Fruit fly (Drosophila melanogaster): ENCODE measurements around the gene CG46301.

DNA sequence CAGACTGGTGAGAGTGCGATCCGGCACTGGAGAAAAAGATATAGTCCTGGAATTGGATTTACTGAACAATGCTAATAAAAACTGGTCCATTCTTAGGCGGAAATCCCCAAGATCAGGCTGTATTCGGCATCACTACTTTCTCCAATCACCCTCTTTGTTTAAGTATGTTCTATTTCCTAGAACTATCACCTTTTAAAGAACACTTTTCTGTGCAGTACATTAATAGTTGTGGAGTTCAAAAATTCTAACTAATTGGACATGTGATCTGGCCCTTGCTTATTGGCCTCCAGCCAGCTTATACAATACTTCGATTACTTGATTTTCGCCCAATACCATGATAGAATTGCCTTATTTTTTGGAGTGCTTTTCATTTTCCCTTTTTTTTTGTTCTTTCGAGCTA is 19.7 kb downstream of the CG46301 start:
- TF ChIP-seq usp (GFP tag; optimal IDR thresholded peaks at IDR 0.05) (no peak), CG8478 (optimal IDR thresholded peaks at IDR 0.05) (no peak)
